Fruit fly (Drosophila melanogaster) whole organism, embryonic: ENCODE measurements around the gene Targ2.

Experiments
- Atf6 ChIP-seq: fragments of 200-800 bp; sonication (Bioruptor generic); IDR thresholded peaks from 2 replicates; pipeline ENCODE4 v1.3.6; 2022; ENCODE audit warnings: missing biosample characterization, missing genetic modification characterization
- Awh ChIP-seq: fragments of 200-800 bp; sonication (Bioruptor generic); IDR thresholded peaks from 2 replicates; pipeline ENCODE4, ENCODE4 v1.3.6; 2022; ENCODE audit warnings: missing biosample characterization, missing genetic modification characterization
- CG10543 ChIP-seq: fragments of 200-800 bp; sonication (Bioruptor generic); optimal IDR thresholded peaks from 3 replicates; lab custom pipeline; 2017; ENCODE audit warnings: missing biosample characterization, mild to moderate bottlenecking, missing genetic modification characterization, moderate library complexity
- CG10979 ChIP-seq: fragments of 200-800 bp; sonication (Bioruptor generic); optimal IDR thresholded peaks from 2 replicates; lab custom pipeline; 2018; ENCODE audit warnings: missing biosample characterization, mild to moderate bottlenecking, missing genetic modification characterization, moderate library complexity
- CG12071 ChIP-seq: fragments of 200-800 bp; sonication (Bioruptor generic); optimal IDR thresholded peaks from 3 replicates; lab custom pipeline; 2018; ENCODE audit warnings: missing biosample characterization, mild to moderate bottlenecking, missing genetic modification characterization
- CG12942 ChIP-seq: fragments of 200-800 bp; sonication (Bioruptor generic); optimal IDR thresholded peaks from 3 replicates; lab custom pipeline; 2016; ENCODE audit warnings: missing biosample characterization, missing genetic modification characterization
- CG13296 ChIP-seq: fragments of 200-800 bp; sonication (Bioruptor generic); optimal IDR thresholded peaks from 3 replicates; lab custom pipeline; 2018; ENCODE audit warnings: missing biosample characterization, mild to moderate bottlenecking, missing genetic modification characterization
- CG14441 ChIP-seq: fragments of 200-800 bp; sonication (Bioruptor generic); IDR thresholded peaks from 2 replicates; pipeline ENCODE4 v1.3.6; 2022; ENCODE audit warnings: missing biosample characterization, missing genetic modification characterization
- CG15269 ChIP-seq: fragments of 200-800 bp; sonication (Bioruptor generic); optimal IDR thresholded peaks from 2 replicates; lab custom pipeline; 2018; ENCODE audit warnings: missing biosample characterization, mild to moderate bottlenecking, missing genetic modification characterization, moderate library complexity
- CG1529 ChIP-seq: fragments of 200-800 bp; sonication (Bioruptor generic); optimal IDR thresholded peaks from 3 replicates; lab custom pipeline; 2018; ENCODE audit warnings: missing biosample characterization, missing genetic modification characterization
- CG15479 ChIP-seq: fragments of 200-800 bp; sonication (Bioruptor generic); optimal IDR thresholded peaks from 3 replicates; lab custom pipeline; 2019; ENCODE audit warnings: missing biosample characterization, mild to moderate bottlenecking, missing genetic modification characterization, moderate library complexity
- CG15696 ChIP-seq: fragments of 200-800 bp; sonication (Bioruptor generic); optimal IDR thresholded peaks from 2 replicates; lab custom pipeline; 2019; ENCODE audit warnings: missing biosample characterization, mild to moderate bottlenecking, missing genetic modification characterization, moderate library complexity
- CG2120 ChIP-seq: fragments of 200-800 bp; sonication (Bioruptor generic); optimal IDR thresholded peaks from 3 replicates; lab custom pipeline; 2016; ENCODE audit warnings: missing biosample characterization, missing genetic modification characterization
- CG2199 ChIP-seq: fragments of 200-800 bp; sonication (Bioruptor generic); IDR thresholded peaks from 3 replicates; pipeline ENCODE4 v1.3.6; 2022; ENCODE audit warnings: missing biosample characterization, missing genetic modification characterization
- CG2712 ChIP-seq: fragments of 200-800 bp; optimal IDR thresholded peaks from 3 replicates; lab custom pipeline; 2019; ENCODE audit warnings: missing biosample characterization, mild to moderate bottlenecking, missing genetic modification characterization, moderate library complexity
- CG5245 ChIP-seq: fragments of 200-800 bp; sonication (Bioruptor generic); optimal IDR thresholded peaks from 3 replicates; lab custom pipeline; 2016; ENCODE audit warnings: missing biosample characterization, missing genetic modification characterization
- CG7928 ChIP-seq: fragments of 200-800 bp; sonication (Bioruptor generic); optimal IDR thresholded peaks from 2 replicates; lab custom pipeline; 2017; ENCODE audit warnings: missing biosample characterization, mild to moderate bottlenecking, missing genetic modification characterization
- CG8290 ChIP-seq, 3 experiments: fragments of 200-800 bp; sonication (Bioruptor generic); optimal IDR thresholded peaks; 2 replicates each; lab custom pipeline; 2016 to 2019; ENCODE audit warnings: missing biosample characterization in 3 of 3, missing genetic modification characterization in 3 of 3, mild to moderate bottlenecking in 2 of 3, moderate library complexity in 1 of 3
- CHES-1-like ChIP-seq: fragments of 200-800 bp; sonication (Bioruptor generic); optimal IDR thresholded peaks from 2 replicates; lab custom pipeline; 2016; ENCODE audit warnings: missing biosample characterization, missing genetic modification characterization
- Dp ChIP-seq: fragments of 200-800 bp; sonication (Bioruptor generic); optimal IDR thresholded peaks from 2 replicates; lab custom pipeline; 2018; ENCODE audit warnings: missing biosample characterization, mild to moderate bottlenecking, missing genetic modification characterization, moderate library complexity
- Elba2 ChIP-seq: fragments of 200-800 bp; sonication (Bioruptor generic); optimal IDR thresholded peaks from 3 replicates; lab custom pipeline; 2016; ENCODE audit warnings: missing biosample characterization, missing genetic modification characterization
- HmgD ChIP-seq: fragments of 200-800 bp; sonication (Bioruptor generic); optimal IDR thresholded peaks from 3 replicates; lab custom pipeline; 2016; ENCODE audit warnings: missing biosample characterization, missing genetic modification characterization
- HmgZ ChIP-seq: fragments of 200-800 bp; sonication (Bioruptor generic); optimal IDR thresholded peaks from 2 replicates; lab custom pipeline; 2018; ENCODE audit warnings: missing biosample characterization, mild to moderate bottlenecking, missing genetic modification characterization
- Max ChIP-seq: fragments of 200-800 bp; sonication (Bioruptor generic); optimal IDR thresholded peaks from 2 replicates; lab custom pipeline; 2016; ENCODE audit warnings: missing biosample characterization, mild to moderate bottlenecking, missing genetic modification characterization
- Myb ChIP-seq: fragments of 200-800 bp; sonication (Bioruptor generic); optimal IDR thresholded peaks from 2 replicates; lab custom pipeline; 2016; ENCODE audit warnings: missing biosample characterization, missing genetic modification characterization
- Rfx ChIP-seq: fragments of 200-800 bp; sonication (Bioruptor generic); IDR thresholded peaks from 2 replicates; pipeline ENCODE4 v1.3.6; 2022; ENCODE audit warnings: missing biosample characterization, missing genetic modification characterization
- Tbp ChIP-seq: fragments of >200 bp; optimal IDR thresholded peaks from 2 replicates; lab custom pipeline; 2018; ENCODE audit warnings: missing biosample characterization, missing genetic modification characterization
- Xrp1 ChIP-seq: fragments of 200-800 bp; sonication (Bioruptor generic); IDR thresholded peaks from 2 replicates; pipeline ENCODE4 v1.3.6; 2022; ENCODE audit warnings: missing biosample characterization, missing genetic modification characterization
- abd-A ChIP-seq: fragments of 200-800 bp; sonication (Bioruptor generic); optimal IDR thresholded peaks from 3 replicates; lab custom pipeline; 2019; ENCODE audit warnings: missing biosample characterization, mild to moderate bottlenecking, missing genetic modification characterization, moderate library complexity
- cas ChIP-seq: fragments of 200-800 bp; sonication (Bioruptor generic); IDR thresholded peaks from 2 replicates; pipeline ENCODE4 v1.3.6; 2022; ENCODE audit warnings: missing biosample characterization, missing genetic modification characterization
- caup ChIP-seq: fragments of 200-800 bp; sonication (Bioruptor generic); optimal IDR thresholded peaks from 3 replicates; lab custom pipeline; 2017; ENCODE audit warnings: missing biosample characterization, mild to moderate bottlenecking, missing genetic modification characterization, moderate library complexity; ENCODE audit not compliant: severe bottlenecking
- ci ChIP-seq: fragments of 200-800 bp; sonication (Bioruptor generic); IDR thresholded peaks from 3 replicates; pipeline ENCODE4 v1.3.6; 2022; ENCODE audit warnings: missing biosample characterization, missing genetic modification characterization
- dmrt11E ChIP-seq: fragments of 200-800 bp; sonication (Bioruptor generic); optimal IDR thresholded peaks from 3 replicates; lab custom pipeline; 2018; ENCODE audit warnings: missing biosample characterization, mild to moderate bottlenecking, missing genetic modification characterization, moderate library complexity
- fd102C ChIP-seq: fragments of 200-800 bp; sonication (Bioruptor generic); optimal IDR thresholded peaks from 2 replicates; lab custom pipeline; 2018; ENCODE audit warnings: missing biosample characterization, mild to moderate bottlenecking, missing genetic modification characterization, moderate library complexity
- fu2 ChIP-seq: fragments of 200-800 bp; sonication (Bioruptor generic); optimal IDR thresholded peaks from 2 replicates; lab custom pipeline; 2016; ENCODE audit warnings: missing biosample characterization, missing genetic modification characterization
- gem ChIP-seq: fragments of 200-800 bp; sonication (Bioruptor generic); optimal IDR thresholded peaks from 2 replicates; lab custom pipeline; 2019; ENCODE audit warnings: missing biosample characterization, mild to moderate bottlenecking, missing genetic modification characterization, moderate library complexity
- gt ChIP-seq: fragments of 200-800 bp; sonication (Bioruptor generic); IDR thresholded peaks from 2 replicates; pipeline ENCODE4 v1.3.6; 2022; ENCODE audit warnings: missing biosample characterization, missing genetic modification characterization
- inv ChIP-seq: fragments of 200-800 bp; sonication (Bioruptor generic); IDR thresholded peaks from 2 replicates; pipeline ENCODE4 v1.3.6; 2022; ENCODE audit warnings: missing biosample characterization, missing genetic modification characterization; ENCODE audit not compliant: partially characterized antibody
- kni ChIP-seq: fragments of 200-800 bp; sonication (Bioruptor generic); optimal IDR thresholded peaks from 3 replicates; lab custom pipeline; 2017; ENCODE audit warnings: mild to moderate bottlenecking, missing biosample characterization, missing genetic modification reagents, missing genetic modification characterization
- lola ChIP-seq, 3 experiments: fragments of >200 bp in 2 of 3; fragments of 200-800 bp in 1 of 3; sonication (Bioruptor generic) in 1 of 3; optimal IDR thresholded peaks; 2 replicates each; lab custom pipeline; 2017 to 2019; ENCODE audit warnings: missing biosample characterization in 3 of 3, missing genetic modification characterization in 3 of 3, mild to moderate bottlenecking in 1 of 3, moderate library complexity in 1 of 3
- maf-S ChIP-seq: fragments of 200-800 bp; sonication (Bioruptor generic); optimal IDR thresholded peaks from 2 replicates; lab custom pipeline; 2016; ENCODE audit warnings: missing biosample characterization, missing genetic modification characterization
- mirr ChIP-seq: fragments of 200-800 bp; sonication (Bioruptor generic); optimal IDR thresholded peaks from 3 replicates; lab custom pipeline; 2018; ENCODE audit warnings: missing biosample characterization, mild to moderate bottlenecking, missing genetic modification characterization
- nerfin-1 ChIP-seq: fragments of 200-800 bp; sonication (Bioruptor generic); optimal IDR thresholded peaks from 3 replicates; lab custom pipeline; 2019; ENCODE audit warnings: missing biosample characterization, mild to moderate bottlenecking, missing genetic modification characterization, moderate library complexity
- sd ChIP-seq: fragments of 200-800 bp; sonication (Bioruptor generic); optimal IDR thresholded peaks from 3 replicates; lab custom pipeline; 2018; ENCODE audit warnings: missing biosample characterization, mild to moderate bottlenecking, missing genetic modification characterization, moderate library complexity
- sens-2 ChIP-seq: fragments of 200-800 bp; sonication (Bioruptor generic); IDR thresholded peaks from 2 replicates; pipeline ENCODE4 v1.3.6; 2022; ENCODE audit warnings: missing biosample characterization, missing genetic modification characterization
- sob ChIP-seq: fragments of 200-800 bp; sonication (Bioruptor generic); IDR thresholded peaks from 2 replicates; pipeline ENCODE4 v1.3.6; 2022; ENCODE audit warnings: missing biosample characterization, missing genetic modification characterization
- sug ChIP-seq: fragments of 200-800 bp; optimal IDR thresholded peaks from 2 replicates; lab custom pipeline; 2019; ENCODE audit warnings: missing biosample characterization, mild to moderate bottlenecking, missing genetic modification characterization, moderate library complexity
- wek ChIP-seq: fragments of 200-800 bp; sonication (Bioruptor generic); optimal IDR thresholded peaks from 3 replicates; lab custom pipeline; 2018; ENCODE audit warnings: missing biosample characterization, mild to moderate bottlenecking, missing genetic modification characterization, moderate library complexity
- zen2 ChIP-seq: fragments of 200-800 bp; sonication (Bioruptor generic); IDR thresholded peaks from 3 replicates; pipeline ENCODE4 v1.3.6; 2022; ENCODE audit warnings: missing biosample characterization, missing genetic modification characterization; ENCODE audit not compliant: partially characterized antibody

Targ2 gene

dm6 chr3L:21201246-21201896, 1.7 kb downstream of the Targ2 start (continued):
- TF ChIP-seq wek (GFP tag; lab: Kevin White, UChicago) = peak; percentile 53
- TF ChIP-seq Elba2 = no peak
- 0 out of 2 replicates have a peak, but pooled peaks have one; percentile 18 for TF ChIP-seq cas
- no peak for TF ChIP-seq fu2 (GFP tag; lab: Kevin White, UChicago)
- TF ChIP-seq Xrp1 (GFP tag; lab: Robert Waterston, UW) = peak; percentile 18; the same call in 1 of the 2 replicates
- TF ChIP-seq CG7928 (GFP tag; lab: Kevin White, UChicago) = no peak
- no peak for TF ChIP-seq CG2120 (GFP tag; lab: Kevin White, UChicago)
- TF ChIP-seq CG1529 = no peak
- TF ChIP-seq sug = peak; percentile 25
- TF ChIP-seq CG12942 (GFP tag; lab: Kevin White, UChicago) = no peak
- TF ChIP-seq Max (GFP tag; lab: Kevin White, UChicago) = no peak
- peak; percentile 27; the same call in 1 of the 2 replicates for TF ChIP-seq Rfx
- TF ChIP-seq HmgD (GFP tag; lab: Kevin White, UChicago) = no peak
- no peak for TF ChIP-seq gem (tag; lab: Kevin White, UChicago)
- TF ChIP-seq nerfin-1 (tag; lab: Kevin White, UChicago) = no peak
- no peak for TF ChIP-seq Tbp
- TF ChIP-seq Dp (GFP tag; lab: Kevin White, UChicago) = no peak
- no peak for TF ChIP-seq Awh (GFP tag; lab: Robert Waterston, UW)
- TF ChIP-seq CG15269 (tag; lab: Kevin White, UChicago) = no peak
- TF ChIP-seq CG10979 (tag; lab: Kevin White, UChicago) = no peak
- TF ChIP-seq CG12071 = peak; percentile 3
- TF ChIP-seq sd = peak; percentile 22
- TF ChIP-seq CG2712 (tag; lab: Kevin White, UChicago) = no peak
- no peak for TF ChIP-seq zen2
- no peak for TF ChIP-seq Atf6 (GFP tag; lab: Robert Waterston, UW)
- TF ChIP-seq CG8290 (GFP tag; optimal IDR thresholded peaks at IDR 0.05; lab: Kevin White, UChicago) = no peak
- TF ChIP-seq CG8290 (tag; optimal IDR thresholded peaks at IDR 0.05; lab: Kevin White, UChicago) = peak in 1 of 2 experiments; percentile 54
- no peak for TF ChIP-seq CG10543 (GFP tag; lab: Kevin White, UChicago)
- 0 out of 2 replicates have a peak, but pooled peaks have one; percentile 20 for TF ChIP-seq CG14441 (GFP tag; lab: Robert Waterston, UW)
- TF ChIP-seq dmrt11E (tag; lab: Kevin White, UChicago) = no peak
- TF ChIP-seq Myb (GFP tag; lab: Kevin White, UChicago) = no peak
- TF ChIP-seq CG2199 (GFP tag; lab: Robert Waterston, UW) = 0 out of 3 replicates have a peak, but pooled peaks have one; percentile 15
- no peak for TF ChIP-seq fd102C (GFP tag; lab: Kevin White, UChicago)
- TF ChIP-seq CHES-1-like (GFP tag; lab: Kevin White, UChicago) = no peak
- TF ChIP-seq sob (GFP tag; lab: Robert Waterston, UW) = peak; percentile 46; the same call in 1 of the 2 replicates
- no peak for TF ChIP-seq CG15696
- TF ChIP-seq CG13296 = peak; percentile 42
- no peak for TF ChIP-seq lola (GFP tag; optimal IDR thresholded peaks at IDR 0.05; lab: Kevin White, UChicago)
- no peak for TF ChIP-seq maf-S (GFP tag; lab: Kevin White, UChicago)
- 0 out of 3 replicates have a peak, but pooled peaks have one; percentile 21 for TF ChIP-seq ci (GFP tag; lab: Robert Waterston, UW)
- no peak for TF ChIP-seq gt (GFP tag; lab: Robert Waterston, UW)
- no peak for TF ChIP-seq sens-2
- peak; percentile 18 for TF ChIP-seq caup (GFP tag; lab: Kevin White, UChicago)
- TF ChIP-seq mirr (GFP tag; lab: Kevin White, UChicago) = peak; percentile 66
- TF ChIP-seq kni (GFP tag; lab: Kevin White, UChicago) = no peak
- TF ChIP-seq abd-A (tag; lab: Kevin White, UChicago) = peak; percentile 5
- no peak for TF ChIP-seq inv
- peak; percentile 5 for TF ChIP-seq HmgZ (tag; lab: Kevin White, UChicago)
- TF ChIP-seq CG15479 (GFP tag; lab: Kevin White, UChicago) = no peak
- TF ChIP-seq CG5245 (GFP tag; lab: Kevin White, UChicago) = no peak
